Worm (Caenorhabditis elegans) whole organism, young adult: ENCODE measurements around the gene F35F10.13.

Source experiments
- B0336.3 ChIP-seq: fragments of 200-800 bp; sonication (Bioruptor generic); IDR thresholded peaks from 2 replicates; pipeline ENCODE4 v1.3.6; 2022; ENCODE audit warnings: missing genetic modification characterization, missing compliant biosample characterization
- C06A6.2 ChIP-seq: fragments of 200-800 bp; sonication (Bioruptor generic); conservative IDR thresholded peaks from 2 replicates; pipeline ENCODE4 v1.3.6; 2022; ENCODE audit warnings: missing genetic modification characterization, missing compliant biosample characterization
- F23B12.7 ChIP-seq: sonication (generic microtip); optimal IDR thresholded peaks from 2 replicates; lab custom pipeline; 2017; ENCODE audit warnings: missing genetic modification characterization, mild to moderate bottlenecking, missing compliant biosample characterization, antibody characterized with exemption, moderate library complexity; ENCODE audit not compliant: insufficient read depth
- Y67H2A.10 ChIP-seq: fragments of 200-800 bp; sonication (Bioruptor generic); conservative IDR thresholded peaks from 2 replicates; pipeline ENCODE4 v1.3.6; 2022; ENCODE audit warnings: missing genetic modification reagents, missing genetic modification characterization, missing compliant biosample characterization
- attf-5 ChIP-seq: fragments of 200-800 bp; sonication (Bioruptor generic); optimal IDR thresholded peaks from 2 replicates; lab custom pipeline; 2018; ENCODE audit warnings: mild to moderate bottlenecking, missing genetic modification characterization, missing compliant biosample characterization
- dpl-1 ChIP-seq: fragments of 150-350 bp; optimal IDR thresholded peaks from 2 replicates; lab custom pipeline; 2014; ENCODE audit warnings: missing biosample characterization, missing genetic modification reagents, missing genetic modification characterization
- ets-4 ChIP-seq: fragments of 200-800 bp; sonication (Bioruptor generic); optimal IDR thresholded peaks from 2 replicates; lab custom pipeline; 2018; ENCODE audit warnings: mild to moderate bottlenecking, missing genetic modification characterization, missing compliant biosample characterization
- hlh-12 ChIP-seq: sonication (generic microtip); optimal IDR thresholded peaks from 2 replicates; lab custom pipeline; 2016; ENCODE audit warnings: missing genetic modification characterization, missing compliant biosample characterization
- ztf-6 ChIP-seq: fragments of 200-800 bp; sonication (Bioruptor generic); IDR thresholded peaks from 2 replicates; pipeline ENCODE4 v1.3.6; 2022; ENCODE audit warnings: missing genetic modification reagents, missing genetic modification characterization, missing compliant biosample characterization

- TF ChIP-seq F23B12.7 (tag; lab: Kevin White, UChicago), result no peak
- TF ChIP-seq Y67H2A.10 (GFP tag; lab: Robert Waterston, UW), result no peak
- no peak for TF ChIP-seq ztf-6 (GFP tag; lab: Robert Waterston, UW)
- TF ChIP-seq dpl-1 (GFP tag; lab: Kevin White, UChicago), result no peak
- no peak for TF ChIP-seq hlh-12 (tag; lab: Kevin White, UChicago)
- TF ChIP-seq B0336.3 (GFP tag; lab: Robert Waterston, UW), result no peak
- no peak for TF ChIP-seq ets-4 (GFP tag; lab: Kevin White, UChicago)
- no peak for TF ChIP-seq attf-5 (GFP tag; lab: Kevin White, UChicago)
- no peak for TF ChIP-seq C06A6.2
Observed at ce11 chrV:3282957-3283356, 35.9 kb downstream of the F35F10.13 start, which contains the start of gene str-64.
